Worm (Caenorhabditis elegans) whole organism, L1 larva: ENCODE results near the gene C08F8.6.

Source experiments
- ama-1 ChIP-seq: fragments of 150-350 bp; optimal IDR thresholded peaks from 2 replicates; lab custom pipeline; 2014
- blmp-1 ChIP-seq: fragments of 150-350 bp; optimal IDR thresholded peaks from 2 replicates; lab custom pipeline; 2014; ENCODE audit warnings: missing biosample characterization, missing genetic modification characterization
- egl-27 ChIP-seq, 2 experiments: fragments of 150-350 bp in 1 of 2; sonication (generic microtip); optimal IDR thresholded peaks; 3 replicates each; lab custom pipeline; 2017 to 2018; ENCODE audit warnings: missing biosample characterization in 2 of 2, missing genetic modification characterization in 2 of 2, missing genetic modification reagents in 2 of 2
- ets-5 ChIP-seq: fragments of 200-800 bp; sonication (Bioruptor generic); IDR thresholded peaks from 2 replicates; pipeline ENCODE4 v1.3.6; 2022; ENCODE audit warnings: missing genetic modification characterization, missing compliant biosample characterization
- lin-13 ChIP-seq: fragments of 150-350 bp; optimal IDR thresholded peaks from 2 replicates; lab custom pipeline; 2014; ENCODE audit warnings: missing biosample characterization, missing genetic modification reagents, missing genetic modification characterization
- nhr-28 ChIP-seq: fragments of 150-350 bp; optimal IDR thresholded peaks from 2 replicates; lab custom pipeline; 2014; ENCODE audit warnings: missing biosample characterization, missing genetic modification characterization
- tlp-1 ChIP-seq: fragments of 150-350 bp; optimal IDR thresholded peaks from 2 replicates; lab custom pipeline; 2014; ENCODE audit warnings: missing biosample characterization, missing genetic modification characterization
- ztf-11 ChIP-seq, 2 experiments: sonication (generic microtip); optimal IDR thresholded peaks; 2 replicates each; lab custom pipeline; 2016 to 2017; ENCODE audit warnings: missing genetic modification characterization in 2 of 2, missing biosample characterization in 1 of 2, missing compliant biosample characterization in 1 of 2

DNA sequence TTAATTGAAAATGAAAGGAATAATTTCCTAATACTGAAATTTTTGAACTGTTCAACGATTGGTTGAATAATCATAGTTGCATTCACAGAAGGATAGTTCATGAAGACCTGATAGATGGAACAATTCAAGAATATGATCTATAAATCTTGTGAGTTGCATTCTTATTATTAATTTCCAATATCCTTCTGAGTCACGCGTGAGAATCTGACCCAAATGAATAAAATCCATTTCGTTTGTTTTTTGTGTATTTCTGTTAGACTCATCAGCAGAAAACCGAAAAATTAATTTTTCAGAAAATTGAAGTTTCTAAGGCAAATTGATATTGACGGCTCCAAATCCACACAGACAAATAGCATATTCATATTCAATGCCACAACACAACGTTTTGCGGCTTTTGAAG, 24.7 kb upstream of the C08F8.6 start, which contains the start of gene fbxb-79:
- TF ChIP-seq ama-1 (lab: Kevin White, UChicago) = no peak
- TF ChIP-seq ets-5 = no peak
- no peak for TF ChIP-seq nhr-28 (tag; lab: Kevin White, UChicago)
- no peak for TF ChIP-seq ztf-11 (tag; optimal IDR thresholded peaks at IDR 0.05; lab: Kevin White, UChicago)
- TF ChIP-seq egl-27 (tag; optimal IDR thresholded peaks at IDR 0.05; lab: Kevin White, UChicago) = no peak
- no peak for TF ChIP-seq tlp-1
- TF ChIP-seq lin-13 (GFP tag; lab: Kevin White, UChicago) = no peak
- no peak for TF ChIP-seq blmp-1 (tag; lab: Kevin White, UChicago)
